Fruit fly (Drosophila melanogaster): ENCODE data around the gene omd.

omd gene

dm6 chr3R:13676137-13677086, 10.6 kb downstream of the omd start, which contains the start of the genes Lkb1 and CG9588 (continued):
- TF ChIP-seq Ets96B (tag; optimal IDR thresholded peaks at IDR 0.05) (peak; percentile 40), CG3032 (tag; optimal IDR thresholded peaks at IDR 0.05) (peak; percentile 59), fkh (GFP tag; optimal IDR thresholded peaks at IDR 0.05) (no peak), CG11902 (GFP tag; optimal IDR thresholded peaks at IDR 0.05) (peak; percentile 62), CG8319 (GFP tag; optimal IDR thresholded peaks at IDR 0.05) (peak; percentile 68), CG4318 (GFP tag; optimal IDR thresholded peaks at IDR 0.05) (no peak), achi (GFP tag; optimal IDR thresholded peaks at IDR 0.05) (peak; percentile 74), dsx (GFP tag; optimal IDR thresholded peaks at IDR 0.05; ENCODE audit: poor library complexity, severe bottlenecking) (no peak), Smox (GFP tag; optimal IDR thresholded peaks at IDR 0.05) (no peak), Eip75B (GFP tag; optimal IDR thresholded peaks at IDR 0.05) (peak; percentile 81), CG8119 (GFP tag; IDR thresholded peaks at IDR 0.05) (peak; percentile 75), cyc (GFP tag; optimal IDR thresholded peaks at IDR 0.05) (peak; percentile 77), Met (GFP tag; optimal IDR thresholded peaks at IDR 0.05) (no peak), CG3919 (GFP tag; optimal IDR thresholded peaks at IDR 0.05) (peak; percentile 82), lz (GFP tag; optimal IDR thresholded peaks at IDR 0.05) (peak; percentile 79), Sox15 (GFP tag; optimal IDR thresholded peaks at IDR 0.05) (peak; percentile 62), ss (GFP tag; optimal IDR thresholded peaks at IDR 0.05) (peak; percentile 19 to 51), CG34406 (GFP tag; optimal IDR thresholded peaks at IDR 0.05) (peak; percentile 61), Ets21C (GFP tag; optimal IDR thresholded peaks at IDR 0.05) (peak; percentile 63), CG6276 (GFP tag; optimal IDR thresholded peaks at IDR 0.05) (peak; percentile 10), topi (GFP tag; optimal IDR thresholded peaks at IDR 0.05) (peak; percentile 78), esn (GFP tag; optimal IDR thresholded peaks at IDR 0.05) (peak; percentile 83), eg (GFP tag; IDR thresholded peaks at IDR 0.05) (peak; percentile 92), CG31627 (GFP tag; optimal IDR thresholded peaks at IDR 0.05) (peak; percentile 85), CG32006 (GFP tag; optimal IDR thresholded peaks at IDR 0.05) (peak; percentile 81)

- no peak for TF ChIP-seq CG16779 (tag; optimal IDR thresholded peaks at IDR 0.05)
- TF ChIP-seq fd85E (GFP tag; optimal IDR thresholded peaks at IDR 0.05): no peak
- TF ChIP-seq CG9139 (GFP tag; optimal IDR thresholded peaks at IDR 0.05): no peak
- no peak for TF ChIP-seq CG10669 (GFP tag; optimal IDR thresholded peaks at IDR 0.05)
- no peak for TF ChIP-seq Hr4 (GFP tag; optimal IDR thresholded peaks at IDR 0.05)
- TF ChIP-seq CG10631 (GFP tag; optimal IDR thresholded peaks at IDR 0.05): no peak
- no peak for TF ChIP-seq topi (GFP tag; optimal IDR thresholded peaks at IDR 0.05)
- no peak for TF ChIP-seq Smox (GFP tag; optimal IDR thresholded peaks at IDR 0.05)
- no peak for TF ChIP-seq Eip75B (GFP tag; optimal IDR thresholded peaks at IDR 0.05)
- no peak for TF ChIP-seq Sox102F (GFP tag; optimal IDR thresholded peaks at IDR 0.05)
- TF ChIP-seq CG1621 (tag; optimal IDR thresholded peaks at IDR 0.05): no peak
- no peak for TF ChIP-seq CG31627 (GFP tag; optimal IDR thresholded peaks at IDR 0.05)
- TF ChIP-seq CG6808 (GFP tag; optimal IDR thresholded peaks at IDR 0.05): no peak
- TF ChIP-seq esn (GFP tag; optimal IDR thresholded peaks at IDR 0.05): no peak
- no peak for TF ChIP-seq CG8319 (GFP tag; optimal IDR thresholded peaks at IDR 0.05)
- no peak for TF ChIP-seq Eip78C (GFP tag)
- TF ChIP-seq cyc (GFP tag; optimal IDR thresholded peaks at IDR 0.05): no peak
These were observed 12.4 kb downstream of the omd start, which contains the start of gene Task6 for dm6 chr3R:13674492-13675033. Task6 (minus strand) TSS chr3R:13674542.

- no peak for TF ChIP-seq Gug (GFP tag; IDR thresholded peaks at IDR 0.05)
- TF ChIP-seq Lpt (GFP tag; optimal IDR thresholded peaks at IDR 0.05): no peak
- TF ChIP-seq CG8319 (GFP tag; optimal IDR thresholded peaks at IDR 0.05): no peak
- no peak for TF ChIP-seq net (GFP tag; optimal IDR thresholded peaks at IDR 0.05)
- no peak for TF ChIP-seq CG7368 (GFP tag; optimal IDR thresholded peaks at IDR 0.05)
- no peak for TF ChIP-seq Sox15 (GFP tag; optimal IDR thresholded peaks at IDR 0.05)
- TF ChIP-seq fd59A (GFP tag; optimal IDR thresholded peaks at IDR 0.05): no peak
- TF ChIP-seq CG11902 (GFP tag; optimal IDR thresholded peaks at IDR 0.05): no peak
- TF ChIP-seq Sox102F (GFP tag; optimal IDR thresholded peaks at IDR 0.05): no peak
- TF ChIP-seq CG15336 (GFP tag; IDR thresholded peaks at IDR 0.05): no peak
- TF ChIP-seq Eip75B (GFP tag; optimal IDR thresholded peaks at IDR 0.05): no peak
- no peak for TF ChIP-seq CG3919 (GFP tag; optimal IDR thresholded peaks at IDR 0.05)
These were observed 14.1 kb downstream of the omd start for dm6 chr3R:13672898-13673297.

Measured in whole organism, prepupa.